Worm (Caenorhabditis elegans): ENCODE data around the gene Y39F10C.3.

DNA sequence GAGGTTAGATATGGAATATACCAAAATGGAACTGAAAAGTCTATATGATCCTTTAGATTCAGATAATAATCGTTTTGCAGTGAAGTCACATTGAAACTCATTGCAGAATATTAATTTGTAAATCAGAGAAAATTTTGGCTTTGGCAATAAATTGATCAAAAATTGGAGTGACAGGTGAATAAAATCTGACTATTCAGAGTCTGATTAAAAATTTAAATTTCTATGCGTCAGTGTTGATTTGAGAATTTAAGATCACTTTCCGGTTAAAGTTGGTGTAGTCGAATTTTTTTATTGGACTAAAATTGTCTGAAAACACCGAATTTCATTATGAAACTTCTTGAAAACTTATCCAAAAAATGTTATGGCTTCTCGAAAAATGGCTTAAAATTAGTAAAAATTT lies 12.5 kb upstream of the Y39F10C.3 start, which contains the start of gene sri-45:
- TF ChIP-seq fkh-10 (GFP tag; optimal IDR thresholded peaks at IDR 0.05) (no peak), D1046.2 (GFP tag; IDR thresholded peaks at IDR 0.05) (no peak), daf-19 (GFP tag; conservative IDR thresholded peaks at IDR 0.05) (no peak), set-16 (GFP tag; IDR thresholded peaks at IDR 0.05) (no peak), nhr-28 (tag; optimal IDR thresholded peaks at IDR 0.05) (no peak), nhr-76 (tag; optimal IDR thresholded peaks at IDR 0.05) (no peak), mdl-1 (tag; optimal IDR thresholded peaks at IDR 0.05) (no peak), unc-39 (tag; optimal IDR thresholded peaks at IDR 0.05) (no peak), aly-2 (tag; optimal IDR thresholded peaks at IDR 0.05) (no peak), zfp-2 (tag; optimal IDR thresholded peaks at IDR 0.05) (no peak), unc-62 (GFP tag; optimal IDR thresholded peaks at IDR 0.05 in 1 of 2) (no peak), unc-62 (tag; optimal IDR thresholded peaks at IDR 0.05) (no peak), lin-13 (GFP tag; optimal IDR thresholded peaks at IDR 0.05) (no peak)

All from whole organism, L4 larva.